Worm (Caenorhabditis elegans): ENCODE results near the gene C15H9.11.

Gene C15H9.11

ce11 chrX:6121279-6121678 is 18.1 kb upstream of the C15H9.11 start:
- TF ChIP-seq B0261.1 (tag; optimal IDR thresholded peaks at IDR 0.05) (no peak), pha-4 (tag; optimal IDR thresholded peaks at IDR 0.05) (peak; percentile 28), snpc-1.1 (tag; optimal IDR thresholded peaks at IDR 0.05; ENCODE audit: insufficient read depth) (no peak)

DNA sequence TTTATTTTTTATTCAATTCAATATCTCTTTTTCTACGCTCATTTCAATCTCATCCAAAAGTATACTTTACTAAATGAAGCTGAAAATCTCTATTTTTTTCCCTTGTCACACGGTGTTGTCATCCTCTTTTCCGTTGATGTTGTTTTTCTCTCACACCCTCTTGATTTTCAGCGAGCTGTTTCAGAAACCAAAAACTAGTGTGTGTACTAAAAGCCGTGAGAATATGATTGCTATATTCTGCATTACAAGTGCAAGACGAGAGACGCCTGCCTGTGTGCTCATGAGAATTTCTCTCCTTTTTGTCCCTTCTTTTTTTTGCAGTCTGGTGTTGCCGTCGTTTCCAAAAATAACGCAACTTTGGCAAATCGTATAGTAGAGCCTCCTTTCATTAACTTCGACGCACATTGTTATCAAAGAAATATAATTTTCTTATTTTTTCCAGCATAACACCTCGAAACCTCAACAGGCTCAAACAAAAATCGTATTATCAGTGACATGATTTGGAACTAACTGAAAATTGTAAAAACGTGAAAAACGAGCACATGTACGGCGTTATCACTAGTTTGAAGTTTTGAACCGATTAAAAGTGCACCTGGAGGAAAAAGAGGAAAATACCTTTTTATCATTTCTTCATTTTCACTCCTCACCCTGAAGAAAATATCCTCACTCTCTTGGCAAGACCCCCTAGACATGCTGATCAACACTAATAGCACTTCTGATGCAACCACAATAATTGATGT is 15.1 kb upstream of the C15H9.11 start, which contains the start of gene C15H9.2:
Gene C15H9.2 (plus strand): TSS at position 441 of the 740 bp plus-strand sequence.
- peak; percentile 56 for TF ChIP-seq nhr-80 (tag; optimal IDR thresholded peaks at IDR 0.05)
- TF ChIP-seq ceh-91 (GFP tag; IDR thresholded peaks at IDR 0.05): no peak
- TF ChIP-seq hsf-1 (GFP tag; IDR thresholded peaks at IDR 0.05): no peak
- no peak for TF ChIP-seq fkh-3 (tag; optimal IDR thresholded peaks at IDR 0.05)

ce11 chrX:6115502-6115901 is 12.3 kb upstream of the C15H9.11 start, which contains the start of gene C15H9.3:
TSS of gene C15H9.3 (plus strand) at chrX:6115802.
- TF ChIP-seq Y67H2A.10 (GFP tag; conservative IDR thresholded peaks at IDR 0.05) (no peak), mes-4 (tag; optimal IDR thresholded peaks at IDR 0.05) (no peak), B0261.1 (tag; optimal IDR thresholded peaks at IDR 0.05) (no peak)

DNA sequence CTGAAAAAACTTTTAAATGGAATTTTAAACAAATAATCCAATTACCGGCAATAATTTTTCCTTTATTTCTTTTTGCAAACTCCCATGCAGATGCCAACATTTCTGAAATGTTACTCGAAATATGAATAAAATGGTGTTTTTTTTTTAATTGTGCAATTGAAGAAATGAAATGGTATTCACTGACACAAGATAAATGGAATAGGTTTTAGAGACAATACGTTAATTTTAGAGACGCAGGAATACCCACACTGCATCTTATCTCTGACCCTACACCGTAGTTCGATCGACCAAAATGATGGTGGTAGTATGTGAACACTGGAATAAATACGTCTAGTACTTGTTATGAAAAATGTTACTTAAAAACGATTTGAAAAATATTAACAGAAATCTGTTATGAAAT is 9.6 kb upstream of the C15H9.11 start, which contains the start of gene prx-3:
Gene prx-3 (minus strand): TSS at position 101 of the 400 bp plus-strand sequence.
- no peak for TF ChIP-seq nhr-90 (tag; optimal IDR thresholded peaks at IDR 0.05)
- no peak for TF ChIP-seq lin-35 (GFP tag; optimal IDR thresholded peaks at IDR 0.05)
- TF ChIP-seq cebp-2 (GFP tag; IDR thresholded peaks at IDR 0.05): no peak
- no peak for TF ChIP-seq lag-1 (GFP tag; IDR thresholded peaks at IDR 0.05)
- no peak for TF ChIP-seq ceh-91 (GFP tag; IDR thresholded peaks at IDR 0.05)
- no peak for TF ChIP-seq ama-1 (optimal IDR thresholded peaks at IDR 0.05)
- no peak for TF ChIP-seq ama-1 (GFP tag; optimal IDR thresholded peaks at IDR 0.05)

ce11 chrX:6109288-6109770 is 6.1 kb upstream of the C15H9.11 start, which contains the start of gene kynu-1:
TSS of gene kynu-1 (minus strand) at chrX:6109338.
- TF ChIP-seq F49E8.2 (tag; optimal IDR thresholded peaks at IDR 0.05; ENCODE audit: insufficient read depth) (no peak), mcd-1 (GFP tag; IDR thresholded peaks at IDR 0.05) (no peak), nhr-80 (tag; optimal IDR thresholded peaks at IDR 0.05) (peak; percentile 45)

- TF ChIP-seq unc-130 (GFP tag; optimal IDR thresholded peaks at IDR 0.05) (no peak), F57C9.4 (tag; optimal IDR thresholded peaks at IDR 0.05) (no peak), ztf-22 (GFP tag; optimal IDR thresholded peaks at IDR 0.05) (no peak), lag-1 (GFP tag; IDR thresholded peaks at IDR 0.05) (no peak), K12H6.12 (tag; optimal IDR thresholded peaks at IDR 0.05) (no peak), ztf-6 (GFP tag; IDR thresholded peaks at IDR 0.05) (no peak)
These were observed 4.8 kb upstream of the C15H9.11 start for ce11 chrX:6107962-6108361.

- no peak for TF ChIP-seq ztf-6 (GFP tag; IDR thresholded peaks at IDR 0.05)
- TF ChIP-seq attf-6 (GFP tag; IDR thresholded peaks at IDR 0.05): no peak
- TF ChIP-seq egl-18 (GFP tag; IDR thresholded peaks at IDR 0.05): no peak
- TF ChIP-seq nhr-80 (tag; optimal IDR thresholded peaks at IDR 0.05): peak; percentile 75
- no peak for TF ChIP-seq B0261.1 (tag; optimal IDR thresholded peaks at IDR 0.05)
- no peak for TF ChIP-seq B0019.2 (GFP tag; conservative IDR thresholded peaks at IDR 0.05)
- no peak for TF ChIP-seq K11D2.4 (GFP tag; IDR thresholded peaks at IDR 0.05)
- no peak for TF ChIP-seq C06A6.2 (GFP tag; conservative IDR thresholded peaks at IDR 0.05)
- TF ChIP-seq ceh-58 (GFP tag; IDR thresholded peaks at IDR 0.05): no peak
- TF ChIP-seq ccch-3 (GFP tag; optimal IDR thresholded peaks at IDR 0.05): no peak
- TF ChIP-seq unc-130 (GFP tag; optimal IDR thresholded peaks at IDR 0.05): no peak
- TF ChIP-seq dox-1 (GFP tag; IDR thresholded peaks at IDR 0.05): peak; percentile 29; the same call in 1 of the 2 replicates
- TF ChIP-seq mcd-1 (GFP tag; IDR thresholded peaks at IDR 0.05): no peak
These were observed 2.6 kb downstream of the C15H9.11 start for ce11 chrX:6100395-6101099.

All from whole organism, young adult.